6 worm cellular contexts compared by ENCODE assay signal in genomic region chrIII:6981989-6982553, ce11.
TF ChIP-seq lines count a peak whose summit lies in the region.

TSS of gene F31E3.6 (plus strand) at chrIII:6982081.

TF ChIP-seq in whole organism, L1 larva, 84 proteins besides CTCF, POLR2A, EP300 and RAD21:
- TF ChIP-seq nhr-19 (GFP tag; conservative IDR thresholded peaks at IDR 0.05; lab: Robert Waterston, UW): peak; percentile 63
- TF ChIP-seq lsy-2 (tag; optimal IDR thresholded peaks at IDR 0.05; lab: Kevin White, UChicago): peak in 1 of 2 experiments; percentile 53
- peak; percentile 67 for TF ChIP-seq ceh-88 (GFP tag; IDR thresholded peaks at IDR 0.05; lab: Robert Waterston, UW)
- TF ChIP-seq C04F5.9 (tag; optimal IDR thresholded peaks at IDR 0.05; lab: Kevin White, UChicago): peak; percentile 99
- TF ChIP-seq grh-1 (GFP tag; IDR thresholded peaks at IDR 0.05; lab: Robert Waterston, UW): peak; percentile 43
- peak; percentile 57 for TF ChIP-seq isw-1 (GFP tag; IDR thresholded peaks at IDR 0.05; lab: Robert Waterston, UW)

TF ChIP-seq in whole organism, L2 larva, 48 proteins besides CTCF, POLR2A, EP300 and RAD21:
- peak; percentile 22 to 79 for TF ChIP-seq lsy-2 (tag; optimal IDR thresholded peaks at IDR 0.05; lab: Kevin White, UChicago)

TF ChIP-seq in whole organism, L4 larva, 104 proteins besides CTCF, POLR2A, EP300 and RAD21:
- TF ChIP-seq hmg-1.1 (GFP tag; IDR thresholded peaks at IDR 0.05; lab: Robert Waterston, UW) (0 out of 2 replicates have a peak, but pooled peaks have one; percentile 41), lin-38 (GFP tag; IDR thresholded peaks at IDR 0.05; lab: Robert Waterston, UW) (peak; percentile 44; the same call in 1 of the 2 replicates), T26A8.4 (GFP tag; IDR thresholded peaks at IDR 0.05; lab: Robert Waterston, UW) (peak; percentile 14; the same call in 1 of the 2 replicates), lsy-2 (tag; optimal IDR thresholded peaks at IDR 0.05; lab: Kevin White, UChicago) (peak; percentile 9 to 28), Y48G9A.11 (GFP tag; IDR thresholded peaks at IDR 0.05; lab: Robert Waterston, UW) (peak; percentile 52; the same call in 1 of the 2 replicates)
TF ChIP-seq in whole organism, L4 larva: peak in this region for 5; not testable (repeated sequence) for 99.

TF ChIP-seq in whole organism, midembryonic, 9 proteins besides CTCF, POLR2A, EP300 and RAD21:
- peak; percentile 30; the same call in 1 of the 2 replicates for TF ChIP-seq flt-1 (GFP tag; IDR thresholded peaks at IDR 0.05; lab: Robert Waterston, UW)
TF ChIP-seq in whole organism, midembryonic: peak in this region for 1; not testable (repeated sequence) for 8.

TF ChIP-seq in whole organism, mixed stage, embryonic, 35 proteins besides CTCF, POLR2A, EP300 and RAD21:
- peak; percentile 35 for TF ChIP-seq lsy-2 (tag; optimal IDR thresholded peaks at IDR 0.05; lab: Kevin White, UChicago)

TF ChIP-seq in whole organism, young adult, 124 proteins besides CTCF, POLR2A, EP300 and RAD21:
- TF ChIP-seq D2030.7 (GFP tag; IDR thresholded peaks at IDR 0.05; lab: Robert Waterston, UW) (peak; percentile 51; the same call in 1 of the 2 replicates), nfyb-1 (GFP tag; IDR thresholded peaks at IDR 0.05; lab: Robert Waterston, UW) (peak; percentile 37; the same call in 1 of the 2 replicates), dox-1 (GFP tag; IDR thresholded peaks at IDR 0.05; lab: Robert Waterston, UW) (peak; percentile 59; the same call in 1 of the 2 replicates), F33H1.4 (GFP tag; IDR thresholded peaks at IDR 0.05; lab: Robert Waterston, UW) (peak; percentile 96), mcd-1 (GFP tag; IDR thresholded peaks at IDR 0.05; lab: Robert Waterston, UW) (peak; percentile 68), lsl-1 (GFP tag; optimal IDR thresholded peaks at IDR 0.05; lab: Kevin White, UChicago) (peak; percentile 35)
